Worm (Caenorhabditis elegans) whole organism, midembryonic: ENCODE measurements around the gene mdh-2.

ENCODE experiments used
- ref-1 ChIP-seq: fragments of 200-800 bp; sonication (Bioruptor generic); conservative IDR thresholded peaks from 2 replicates; pipeline ENCODE4 v1.3.6; 2022; ENCODE audit warnings: missing genetic modification reagents, missing genetic modification characterization, missing compliant biosample characterization
- tab-1 ChIP-seq: fragments of 200-800 bp; sonication (Bioruptor generic); IDR thresholded peaks from 2 replicates; pipeline ENCODE4 v1.3.6; 2022; ENCODE audit warnings: missing genetic modification characterization, missing compliant biosample characterization

DNA sequence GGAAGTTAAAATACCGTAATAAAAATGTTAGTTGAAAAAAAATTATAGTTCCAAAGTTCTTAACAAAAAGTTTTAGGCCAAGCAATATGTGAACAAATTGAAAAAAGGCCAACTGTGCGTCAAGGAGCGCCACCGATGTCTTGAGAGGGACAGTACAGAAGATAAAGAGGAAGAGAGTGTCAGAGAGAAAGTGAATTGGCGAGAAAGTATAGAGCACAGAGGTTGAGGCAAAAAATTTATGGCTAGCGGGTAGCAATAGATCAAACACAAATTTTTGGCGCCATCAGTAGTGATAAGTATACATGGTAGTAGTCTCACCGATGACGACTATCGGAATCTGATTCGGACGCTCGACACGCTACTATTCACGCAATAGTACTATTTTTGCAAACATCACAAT, 3.6 kb downstream of the mdh-2 start:
- TF ChIP-seq tab-1 (no peak), ref-1 (GFP tag; lab: Robert Waterston, UW) (no peak)
